Fruit fly (Drosophila melanogaster): Measurements from ENCODE around the gene emc.

The emc gene

DNA sequence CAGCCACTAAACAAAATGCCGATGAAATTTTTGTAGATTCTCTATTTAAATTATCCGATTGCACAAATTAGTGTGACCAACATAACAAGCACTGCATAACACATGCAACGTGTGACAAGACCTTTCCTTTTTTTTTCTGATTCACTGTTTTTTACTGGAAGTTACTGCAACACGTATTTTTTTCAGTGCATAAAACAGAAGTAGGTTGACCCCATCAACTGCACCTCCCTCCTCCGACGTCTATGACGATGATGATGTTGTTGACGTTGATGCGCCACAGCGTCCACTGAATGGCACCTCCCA lies 25.8 kb downstream of the emc start (continued):
- TF ChIP-seq her (GFP tag; optimal IDR thresholded peaks at IDR 0.05), result no peak
- TF ChIP-seq Aef1 (GFP tag; IDR thresholded peaks at IDR 0.05), result no peak
- no peak for TF ChIP-seq toy (GFP tag; IDR thresholded peaks at IDR 0.05)
- TF ChIP-seq peb (GFP tag; IDR thresholded peaks at IDR 0.05), result no peak
- TF ChIP-seq Elba2 (GFP tag; optimal IDR thresholded peaks at IDR 0.05), result no peak
- no peak for TF ChIP-seq Ravus (GFP tag; IDR thresholded peaks at IDR 0.05)
- no peak for TF ChIP-seq CG10431 (GFP tag; optimal IDR thresholded peaks at IDR 0.05)
- no peak for TF ChIP-seq CG18619 (GFP tag; optimal IDR thresholded peaks at IDR 0.05)
- peak; percentile 45; the same call in 1 of the 2 replicates for TF ChIP-seq CG5953 (GFP tag; IDR thresholded peaks at IDR 0.05)
- no peak for TF ChIP-seq Lhr (GFP tag; optimal IDR thresholded peaks at IDR 0.05)
- TF ChIP-seq CG7987 (GFP tag; optimal IDR thresholded peaks at IDR 0.05), result no peak
- no peak for TF ChIP-seq org-1 (GFP tag; optimal IDR thresholded peaks at IDR 0.05)
- TF ChIP-seq CG1647 (GFP tag; optimal IDR thresholded peaks at IDR 0.05), result no peak
- no peak for TF ChIP-seq CG14965 (GFP tag; optimal IDR thresholded peaks at IDR 0.05; ENCODE audit: borderline replicate concordance)
- no peak for TF ChIP-seq CG9876 (GFP tag; optimal IDR thresholded peaks at IDR 0.05)
- no peak for TF ChIP-seq Gug (GFP tag; IDR thresholded peaks at IDR 0.05)
- peak; percentile 6 for TF ChIP-seq run (tag; optimal IDR thresholded peaks at IDR 0.05)
- TF ChIP-seq Kr (GFP tag; optimal IDR thresholded peaks at IDR 0.05), result no peak
- no peak for TF ChIP-seq sug (tag; optimal IDR thresholded peaks at IDR 0.05)
- no peak for TF ChIP-seq CG15696 (tag; optimal IDR thresholded peaks at IDR 0.05)
- TF ChIP-seq aop (GFP tag; IDR thresholded peaks at IDR 0.05), result no peak
- TF ChIP-seq Bgb (GFP tag; IDR thresholded peaks at IDR 0.05; ENCODE audit: partially characterized antibody), result no peak
- peak; percentile 39; the same call in 1 of the 2 replicates for TF ChIP-seq stc (GFP tag; IDR thresholded peaks at IDR 0.05)
- no peak for TF ChIP-seq CG31224 (GFP tag; IDR thresholded peaks at IDR 0.05)
- no peak for TF ChIP-seq B-H1 (GFP tag; IDR thresholded peaks at IDR 0.05)
- peak; percentile 3 for TF ChIP-seq ATbp (GFP tag; optimal IDR thresholded peaks at IDR 0.05)
- no peak for TF ChIP-seq Mad (GFP tag; optimal IDR thresholded peaks at IDR 0.05)
- peak; percentile 31; the same call in 1 of the 3 replicates for TF ChIP-seq Mrtf (GFP tag; IDR thresholded peaks at IDR 0.05)
- no peak for TF ChIP-seq pum (GFP tag; optimal IDR thresholded peaks at IDR 0.05)
- peak; percentile 69 for TF ChIP-seq CG11504 (tag; optimal IDR thresholded peaks at IDR 0.05)
- no peak for TF ChIP-seq CG2116 (GFP tag; optimal IDR thresholded peaks at IDR 0.05)
- TF ChIP-seq fru (optimal IDR thresholded peaks at IDR 0.05), result no peak
- no peak for TF ChIP-seq inv (GFP tag; IDR thresholded peaks at IDR 0.05; ENCODE audit: partially characterized antibody)
- no peak for TF ChIP-seq CG18011 (GFP tag; optimal IDR thresholded peaks at IDR 0.05)
- no peak for TF ChIP-seq Bteb2 (GFP tag; optimal IDR thresholded peaks at IDR 0.05)
- no peak for TF ChIP-seq TFAM (GFP tag; optimal IDR thresholded peaks at IDR 0.05)
- TF ChIP-seq knrl (GFP tag; IDR thresholded peaks at IDR 0.05; ENCODE audit: partially characterized antibody), result no peak
- TF ChIP-seq ac (GFP tag; optimal IDR thresholded peaks at IDR 0.05), result no peak
- no peak for TF ChIP-seq Fer3 (tag; optimal IDR thresholded peaks at IDR 0.05)
- TF ChIP-seq CG12104 (GFP tag; optimal IDR thresholded peaks at IDR 0.05), result no peak
- TF ChIP-seq HmgZ (tag; optimal IDR thresholded peaks at IDR 0.05), result no peak
- 0 out of 2 replicates have a peak, but pooled peaks have one; percentile 42 for TF ChIP-seq danr (GFP tag; IDR thresholded peaks at IDR 0.05)
- TF ChIP-seq Nf-YC (tag; optimal IDR thresholded peaks at IDR 0.05), result no peak
- no peak for TF ChIP-seq B-H2 (GFP tag; optimal IDR thresholded peaks at IDR 0.05)
- no peak for TF ChIP-seq HLHmδ (GFP tag; optimal IDR thresholded peaks at IDR 0.05)
- no peak for TF ChIP-seq psq (GFP tag; optimal IDR thresholded peaks at IDR 0.05)
- no peak for TF ChIP-seq ham (GFP tag; IDR thresholded peaks at IDR 0.05)
- peak in 1 of 2 experiments; percentile 32 for TF ChIP-seq bsh (GFP tag; optimal IDR thresholded peaks at IDR 0.05)
- TF ChIP-seq Hey (tag; optimal IDR thresholded peaks at IDR 0.05), result no peak
- TF ChIP-seq CG8478 (optimal IDR thresholded peaks at IDR 0.05), result no peak
- no peak for TF ChIP-seq tx (GFP tag; optimal IDR thresholded peaks at IDR 0.05)
- no peak for TF ChIP-seq CG3281 (GFP tag; optimal IDR thresholded peaks at IDR 0.05)
- no peak for TF ChIP-seq CG33557 (GFP tag; optimal IDR thresholded peaks at IDR 0.05)
